Worm (Caenorhabditis elegans): ENCODE data around the gene F13E9.13.

- TF ChIP-seq med-1 (GFP tag; optimal IDR thresholded peaks at IDR 0.05; ENCODE audit: insufficient read depth), result no peak
- TF ChIP-seq ztf-29 (GFP tag; IDR thresholded peaks at IDR 0.05), result no peak
- no peak for TF ChIP-seq flt-1 (GFP tag; IDR thresholded peaks at IDR 0.05)
- no peak for TF ChIP-seq ref-1 (GFP tag; conservative IDR thresholded peaks at IDR 0.05)
- TF ChIP-seq tab-1 (GFP tag; IDR thresholded peaks at IDR 0.05), result no peak
- no peak for TF ChIP-seq ztf-23 (GFP tag; IDR thresholded peaks at IDR 0.05)
- TF ChIP-seq cog-1 (tag; optimal IDR thresholded peaks at IDR 0.05), result no peak
- TF ChIP-seq T22C8.4 (GFP tag; IDR thresholded peaks at IDR 0.05), result no peak
These were observed 10.6 kb downstream of the F13E9.13 start, which contains the start of gene srlf-12 for ce11 chrIV:10891993-10892392.
